Fruit fly (Drosophila melanogaster) whole organism, wandering third instar larva: ENCODE results near the gene Spn28Da.

Experiments
- Hr78 ChIP-seq: fragments of >200 bp; optimal IDR thresholded peaks from 2 replicates; lab custom pipeline; 2017; ENCODE audit warnings: missing biosample characterization, missing genetic modification characterization
- Hr83 ChIP-seq: fragments of 200-300 bp; sonication (Bioruptor generic); optimal IDR thresholded peaks from 2 replicates; lab custom pipeline; 2016; ENCODE audit warnings: missing biosample characterization, mild to moderate bottlenecking, missing genetic modification characterization, moderate library complexity; ENCODE audit not compliant: poor library complexity, severe bottlenecking
- Mio ChIP-seq: sonication (Bioruptor generic); optimal IDR thresholded peaks from 2 replicates; lab custom pipeline; 2016; ENCODE audit warnings: missing biosample characterization, missing genetic modification characterization
- OdsH ChIP-seq: fragments of 200-800 bp; sonication (Bioruptor generic); optimal IDR thresholded peaks from 2 replicates; lab custom pipeline; 2016; ENCODE audit warnings: missing biosample characterization, mild to moderate bottlenecking, missing genetic modification characterization
- Sp1 ChIP-seq: fragments of 200-800 bp; sonication (Bioruptor generic); optimal IDR thresholded peaks from 3 replicates; lab custom pipeline; 2019; ENCODE audit warnings: missing biosample characterization, mild to moderate bottlenecking, missing genetic modification characterization, moderate library complexity
- dl ChIP-seq, 2 experiments: fragments of 175-275, 200-275 bp in 1 of 2; fragments of 200-275 bp in 1 of 2; sonication (Bioruptor generic); optimal IDR thresholded peaks; lab custom pipeline; 2018; ENCODE audit warnings: mild to moderate bottlenecking in 2 of 2, missing biosample characterization in 2 of 2, missing genetic modification characterization in 2 of 2, moderate library complexity in 2 of 2; ENCODE audit not compliant: partially characterized antibody in 2 of 2, insufficient read depth in 1 of 2
- foxo ChIP-seq, 2 experiments: fragments of 200-800 bp; sonication (Bioruptor generic); optimal IDR thresholded peaks; 2 replicates in 1 of 2; 3 replicates in 1 of 2; lab custom pipeline; 2016 to 2017; ENCODE audit warnings: missing biosample characterization in 2 of 2, missing genetic modification characterization in 2 of 2
- jim ChIP-seq: fragments of 175-275, 200-325 bp; sonication (Bioruptor generic); optimal IDR thresholded peaks from 2 replicates; lab custom pipeline; 2016; ENCODE audit warnings: missing biosample characterization, mild to moderate bottlenecking, missing genetic modification characterization
- psq ChIP-seq: fragments of 200-800 bp; sonication (Bioruptor generic); optimal IDR thresholded peaks from 3 replicates; lab custom pipeline; 2017; ENCODE audit warnings: missing biosample characterization, mild to moderate bottlenecking, missing genetic modification characterization, moderate library complexity

dm6 chr2L:7897245-7897644 lies 8.3 kb upstream of the Spn28Da start:
- peak; percentile 25 for TF ChIP-seq psq (GFP tag; lab: Kevin White, UChicago)
- no peak for TF ChIP-seq Sp1 (GFP tag; lab: Kevin White, UChicago)
- TF ChIP-seq Hr83: no peak
- TF ChIP-seq foxo (GFP tag; optimal IDR thresholded peaks at IDR 0.05; lab: Kevin White, UChicago): peak in 1 of 2 experiments; percentile 54
- TF ChIP-seq OdsH (GFP tag; lab: Kevin White, UChicago): peak; percentile 21
- TF ChIP-seq Hr78 (GFP tag; lab: Kevin White, UChicago): no peak
- TF ChIP-seq Mio: no peak
- no peak for TF ChIP-seq jim (GFP tag; lab: Kevin White, UChicago)
- no peak for TF ChIP-seq dl (GFP tag; optimal IDR thresholded peaks at IDR 0.05; lab: Kevin White, UChicago; ENCODE audit: insufficient read depth in 1 of 2, partially characterized antibody in 2 of 2)
